Fruit fly (Drosophila melanogaster) S2 (cell line): ENCODE measurements around the gene DnaJ-H.

ENCODE experiments used
- CG8478 ChIP-seq: fragments of >200 bp; optimal IDR thresholded peaks from 2 replicates; lab custom pipeline; 2018
- CTCF ChIP-seq, 2 experiments: fragments of >200 bp; optimal IDR thresholded peaks; 2 replicates each; lab custom pipeline; 2018

The DnaJ-H gene

DNA sequence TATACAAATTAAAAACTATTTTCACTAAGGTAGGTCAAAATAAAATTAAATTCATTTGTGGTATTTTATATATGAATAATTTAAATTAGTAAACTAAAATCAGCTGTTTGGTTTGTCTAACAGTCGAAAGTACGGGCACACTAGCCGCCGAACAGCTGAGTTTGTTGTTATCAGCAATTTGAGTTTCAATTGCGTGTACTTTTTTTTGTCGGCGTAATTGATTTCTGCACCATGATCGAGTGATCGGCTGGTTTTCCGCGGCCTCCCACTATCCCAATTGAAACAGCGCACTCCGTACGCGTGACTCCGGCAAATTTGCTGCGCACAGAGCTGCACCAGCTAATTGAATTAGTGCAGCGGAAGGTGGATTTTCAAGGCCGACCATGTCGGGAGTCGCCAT lies 13.2 kb upstream of the DnaJ-H start, which contains the start of gene Alg7:
Alg7 (plus strand) TSS at position 153 of the 400 bp plus-strand sequence.
- TF ChIP-seq CTCF (optimal IDR thresholded peaks at IDR 0.05; lab: Kevin White, UChicago) (no peak), CG8478 (lab: Kevin White, UChicago) (no peak)

DNA sequence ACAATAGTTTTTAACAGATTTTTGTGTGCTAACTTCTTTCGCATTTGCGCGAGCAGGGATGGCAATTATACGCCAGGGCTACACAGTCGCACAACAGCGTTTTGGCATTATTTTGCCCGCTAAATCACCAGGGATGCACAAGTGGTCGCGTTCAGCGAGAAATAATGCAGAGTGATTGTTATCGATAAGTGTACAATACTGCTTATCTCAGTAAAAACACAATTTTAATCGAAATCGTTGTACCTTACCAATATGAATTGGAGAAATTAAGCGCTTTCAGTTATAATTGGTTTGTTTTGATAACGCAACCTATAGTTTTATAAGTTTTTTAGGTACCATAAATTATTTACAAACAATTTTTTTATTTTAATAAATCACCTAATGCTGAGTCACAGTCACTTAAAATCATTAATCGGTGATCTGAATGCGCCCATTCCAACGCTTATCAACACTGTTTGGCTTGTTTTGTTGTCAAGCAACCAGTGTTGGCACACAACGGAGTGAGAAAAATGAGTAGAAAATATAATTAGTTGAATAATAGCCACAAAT lies 10.9 kb upstream of the DnaJ-H start, which contains the start of the genes Sfmbt and CG5439:
Sfmbt (minus strand) TSS at position 85 of the 549 bp plus-strand sequence.
CG5439 (plus strand) TSS at position 450 of the 549 bp plus-strand sequence.
- no peak for TF ChIP-seq CG8478 (lab: Kevin White, UChicago)
- peak in 1 of 2 experiments; percentile 9 for TF ChIP-seq CTCF (optimal IDR thresholded peaks at IDR 0.05; lab: Kevin White, UChicago)

DNA sequence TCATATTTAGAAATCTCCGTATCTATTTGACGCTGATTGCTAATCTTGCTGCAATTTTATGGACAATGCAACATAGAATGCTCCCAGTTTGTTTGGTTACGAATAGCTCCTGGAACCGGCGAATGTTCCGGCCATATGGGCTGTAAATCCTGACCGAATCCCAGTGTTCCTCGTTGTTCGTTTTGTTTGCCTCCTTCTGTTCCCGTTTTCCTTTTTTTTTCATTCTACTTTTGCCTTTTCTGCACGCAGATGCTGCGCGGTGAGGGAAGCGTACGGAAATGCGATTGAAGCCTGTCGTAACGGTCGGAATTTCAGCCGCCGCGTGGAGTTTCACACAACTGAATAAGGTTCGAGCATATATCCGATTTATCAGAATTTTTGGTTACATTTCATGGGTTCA lies 10.3 kb upstream of the DnaJ-H start, which contains the start of gene CG43925:
CG43925 (plus strand) TSS at position 301 of the 400 bp plus-strand sequence.
- TF ChIP-seq CTCF (optimal IDR thresholded peaks at IDR 0.05; lab: Kevin White, UChicago) (no peak), CG8478 (lab: Kevin White, UChicago) (no peak)

DNA sequence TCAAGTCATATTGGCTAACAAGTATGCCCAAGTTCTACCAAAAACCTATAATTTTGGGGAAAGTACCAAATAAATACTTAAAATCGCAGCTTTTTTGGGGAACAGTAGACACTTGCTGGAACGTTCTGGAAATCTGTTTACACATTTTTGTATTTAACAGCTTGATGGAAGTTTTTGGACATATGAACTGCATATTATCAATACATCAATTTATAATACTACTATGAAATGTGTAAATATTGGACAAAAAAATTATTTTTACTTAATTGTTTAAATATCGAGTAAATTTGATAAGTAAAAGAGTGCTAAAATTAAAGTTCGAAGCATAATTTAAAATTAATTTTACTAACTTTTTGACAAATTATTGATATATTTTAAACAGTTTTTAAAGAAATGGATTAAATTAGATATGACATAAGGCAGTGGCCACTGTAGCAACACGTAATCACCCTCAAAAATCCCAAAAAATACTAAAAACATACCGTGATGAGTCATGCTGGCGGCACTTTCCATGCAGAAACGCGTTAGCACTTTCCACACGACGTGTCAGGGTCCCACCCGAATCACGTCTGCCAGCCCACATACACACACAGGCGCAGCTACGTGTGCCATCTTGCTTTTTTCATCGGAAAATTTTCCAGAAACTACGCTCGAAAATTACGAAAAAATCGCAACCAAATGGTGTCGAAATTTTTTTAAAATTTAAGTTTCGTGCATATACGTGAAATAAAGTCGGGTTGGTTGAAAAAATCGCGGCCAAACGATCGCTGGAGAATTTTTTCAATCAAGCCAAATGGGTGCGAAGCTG lies 674 bp downstream of the DnaJ-H start, which contains the start of gene Sirt1:
Sirt1 (plus strand) TSS at position 571 of the 808 bp plus-strand sequence.
- TF ChIP-seq CTCF (optimal IDR thresholded peaks at IDR 0.05; lab: Kevin White, UChicago) (no peak), CG8478 (lab: Kevin White, UChicago) (no peak)

DNA sequence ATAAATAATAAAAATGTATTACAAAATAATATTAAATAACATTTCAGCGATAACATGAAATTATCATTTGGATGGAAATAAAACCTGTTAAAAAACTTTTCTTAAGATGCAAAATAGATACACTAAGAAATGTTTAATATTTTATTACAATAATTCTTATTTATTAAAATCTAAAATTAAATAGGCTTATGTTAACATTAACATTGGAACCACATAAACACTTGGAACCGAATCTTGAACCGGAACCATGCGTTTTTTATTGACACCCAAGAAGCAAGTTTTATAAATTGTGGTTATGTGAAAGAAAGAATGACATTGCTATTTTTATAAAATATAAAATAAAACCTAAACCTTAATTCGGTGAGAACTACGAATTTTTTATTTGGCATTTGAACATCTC lies 5.6 kb downstream of the DnaJ-H start, which contains the start of gene kmg:
kmg (plus strand) TSS at position 301 of the 400 bp plus-strand sequence.
- TF ChIP-seq CTCF (optimal IDR thresholded peaks at IDR 0.05; lab: Kevin White, UChicago) (no peak), CG8478 (lab: Kevin White, UChicago) (no peak)

DNA sequence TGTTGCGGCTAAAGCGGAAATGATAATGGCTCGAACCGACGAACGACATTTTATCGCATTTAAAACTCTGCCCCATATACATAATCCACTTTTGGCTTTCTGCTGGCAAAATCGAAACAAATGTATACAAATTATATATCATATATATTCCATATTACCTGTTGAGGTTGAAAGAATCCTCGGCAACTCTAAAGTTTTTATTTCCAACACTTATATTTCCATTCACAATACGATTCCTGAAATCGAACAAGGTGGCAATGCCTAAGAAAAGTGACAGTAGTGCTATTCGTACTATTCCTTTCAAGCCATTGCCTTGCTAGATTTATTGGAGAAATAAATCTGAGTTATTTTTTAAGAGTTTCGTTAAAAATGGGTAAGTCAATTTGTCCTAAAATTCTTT lies 7.4 kb downstream of the DnaJ-H start, which contains the start of gene Pk34A:
Pk34A (plus strand) TSS at position 301 of the 400 bp plus-strand sequence.
- no peak for TF ChIP-seq CG8478 (lab: Kevin White, UChicago)
- TF ChIP-seq CTCF (optimal IDR thresholded peaks at IDR 0.05; lab: Kevin White, UChicago), result no peak

DNA sequence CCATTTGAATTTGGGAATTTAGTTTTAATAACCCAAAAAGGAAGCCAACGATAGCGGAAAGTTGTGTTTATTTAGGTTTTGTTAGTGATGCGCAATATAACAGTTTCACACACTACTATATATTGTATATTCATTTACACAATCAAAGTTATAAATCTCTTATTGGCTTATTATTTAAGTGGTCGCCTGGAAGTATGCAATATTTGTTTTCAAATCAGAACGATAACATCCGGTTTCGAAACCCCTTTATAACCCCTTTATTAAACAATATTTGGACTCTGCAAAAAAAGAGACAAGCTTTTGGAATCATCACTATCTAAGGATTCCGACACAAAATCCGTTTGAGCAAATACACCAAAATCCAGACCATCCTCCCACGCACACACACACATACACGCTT lies 8.0 kb downstream of the DnaJ-H start:
- TF ChIP-seq CTCF (optimal IDR thresholded peaks at IDR 0.05; lab: Kevin White, UChicago), result no peak
- TF ChIP-seq CG8478 (lab: Kevin White, UChicago), result no peak

DNA sequence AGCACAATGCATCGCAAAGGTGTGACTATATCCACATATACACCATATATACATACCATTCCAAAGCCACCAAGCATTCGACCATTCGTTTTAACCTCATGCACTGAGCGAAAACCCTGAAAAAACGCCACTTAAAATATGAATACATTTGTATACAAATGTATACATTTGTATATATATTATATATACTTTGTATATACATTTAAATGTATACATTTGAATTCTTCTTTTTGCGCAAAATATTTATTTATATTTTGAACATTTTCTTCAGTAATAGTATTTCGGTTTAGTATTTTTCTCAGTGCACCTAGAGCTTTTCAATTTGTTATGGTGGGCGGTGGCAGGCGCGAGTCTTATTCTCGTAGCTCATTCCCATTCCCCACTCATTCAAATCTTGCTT lies 9.5 kb downstream of the DnaJ-H start:
- TF ChIP-seq CTCF (optimal IDR thresholded peaks at IDR 0.05; lab: Kevin White, UChicago) (no peak), CG8478 (lab: Kevin White, UChicago) (no peak)

DNA sequence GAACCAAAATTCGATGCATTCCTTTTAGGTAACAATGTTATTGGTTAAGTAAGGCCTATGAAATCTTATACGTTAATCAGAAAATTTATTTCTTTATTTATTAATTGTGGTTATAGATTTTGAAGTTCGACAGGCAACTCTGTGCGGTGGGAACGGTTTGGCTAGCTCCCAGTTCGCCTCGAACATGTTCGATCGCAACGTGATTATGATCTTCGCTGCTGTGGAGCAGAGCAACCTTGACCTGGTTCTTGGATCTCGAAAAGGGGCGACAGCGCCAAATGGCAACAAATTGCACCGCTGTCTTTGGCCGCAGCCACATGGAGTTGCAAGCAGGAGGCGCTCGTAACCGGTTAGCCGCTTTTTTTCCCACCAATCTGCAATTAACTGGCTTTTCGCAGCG lies 11.6 kb downstream of the DnaJ-H start:
- no peak for TF ChIP-seq CG8478 (lab: Kevin White, UChicago)
- no peak for TF ChIP-seq CTCF (optimal IDR thresholded peaks at IDR 0.05; lab: Kevin White, UChicago)

DNA sequence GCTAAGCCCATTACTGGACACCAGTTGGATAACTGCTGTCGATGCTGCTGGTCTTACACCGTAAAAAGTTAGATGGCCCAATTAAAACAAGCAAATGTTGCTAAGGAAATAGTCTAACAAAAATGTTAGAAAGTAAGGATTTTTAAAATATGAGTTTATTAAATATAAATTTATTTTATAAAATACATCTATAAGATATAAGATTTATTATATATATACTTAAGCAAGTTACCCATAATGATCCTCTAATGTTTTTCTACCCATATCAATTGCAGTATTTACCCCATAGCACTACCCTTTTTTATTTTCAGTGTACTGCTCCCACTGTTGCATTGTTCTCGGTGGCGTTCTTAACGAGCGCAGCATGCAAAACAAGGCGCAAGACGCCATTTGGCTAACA lies 19.6 kb downstream of the DnaJ-H start:
- TF ChIP-seq CG8478 (lab: Kevin White, UChicago) (no peak), CTCF (optimal IDR thresholded peaks at IDR 0.05; lab: Kevin White, UChicago) (no peak)

DNA sequence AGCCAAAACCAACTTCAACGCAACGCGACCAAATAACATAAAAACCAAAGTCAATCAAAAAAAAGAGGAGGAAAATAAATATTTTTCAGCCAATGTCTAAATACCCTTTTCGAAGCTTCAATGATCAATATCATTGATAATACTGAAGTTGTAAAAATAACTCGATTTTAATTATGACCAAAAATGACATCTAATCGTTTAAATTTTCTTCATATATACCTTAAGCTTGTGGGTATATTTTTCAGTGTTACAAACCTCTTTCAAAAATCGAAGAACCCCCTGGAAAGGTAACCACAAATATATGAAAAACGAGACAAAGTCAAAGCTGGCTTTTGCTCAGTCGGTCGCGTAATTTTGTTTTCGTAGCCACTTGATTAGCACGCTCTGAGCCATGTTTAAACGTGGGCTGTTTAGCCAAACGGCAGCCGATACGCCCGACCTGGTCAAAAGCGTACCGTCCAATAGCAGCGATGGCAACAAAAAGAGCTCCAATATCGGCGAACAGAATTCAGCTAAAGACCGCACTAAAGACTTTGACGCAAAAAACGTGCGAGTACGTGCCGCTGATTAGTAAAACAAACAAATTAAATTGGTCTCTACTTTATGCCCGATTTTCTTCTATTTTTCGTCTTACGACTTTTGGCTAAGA lies 20.7 kb downstream of the DnaJ-H start:
- TF ChIP-seq CTCF (optimal IDR thresholded peaks at IDR 0.05; lab: Kevin White, UChicago) (no peak), CG8478 (lab: Kevin White, UChicago) (no peak)

DNA sequence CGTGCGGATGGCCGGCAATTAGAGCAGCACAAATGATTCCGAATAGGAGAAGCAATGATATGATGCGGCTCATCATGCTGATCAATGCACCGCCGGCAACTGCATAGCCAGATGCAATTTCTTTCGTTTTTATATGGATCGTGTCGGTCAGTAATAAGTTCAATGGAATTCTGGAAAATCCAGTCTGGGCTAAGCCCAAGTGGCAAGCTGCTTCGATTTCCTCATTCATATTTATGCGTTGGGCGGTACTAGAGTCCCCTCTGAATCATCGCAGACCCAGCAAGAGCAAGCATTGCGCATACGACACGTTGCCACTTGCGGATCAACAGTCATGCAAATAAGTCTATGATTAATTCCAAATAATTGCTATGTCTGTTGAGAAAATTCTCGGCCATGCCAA lies 22.4 kb downstream of the DnaJ-H start, which contains the start of gene CG16978:
CG16978 (minus strand) TSS at position 101 of the 400 bp plus-strand sequence.
- TF ChIP-seq CTCF (optimal IDR thresholded peaks at IDR 0.05; lab: Kevin White, UChicago) (no peak), CG8478 (lab: Kevin White, UChicago) (no peak)

DNA sequence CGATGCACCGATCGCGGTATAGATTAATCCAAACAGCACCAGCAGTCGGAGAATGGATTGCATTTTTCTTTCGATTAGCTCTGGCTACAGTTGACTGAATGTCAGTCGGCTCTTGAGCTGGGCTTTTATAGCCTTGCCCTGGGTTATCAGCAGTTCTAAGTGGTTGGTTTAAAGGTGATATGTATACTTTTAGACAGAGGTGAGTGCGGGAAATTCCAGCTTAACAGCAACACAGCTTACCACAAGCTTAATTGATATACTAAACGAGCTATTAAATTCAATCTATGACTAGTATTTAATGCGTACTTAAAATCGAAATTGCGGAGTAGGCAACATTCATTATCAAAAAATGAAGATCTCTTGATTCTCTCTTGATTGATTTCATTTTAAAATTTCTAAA lies 23.1 kb downstream of the DnaJ-H start, which contains the start of gene CG9928:
CG9928 (minus strand) TSS at position 101 of the 400 bp plus-strand sequence.
- TF ChIP-seq CG8478 (lab: Kevin White, UChicago) (no peak), CTCF (optimal IDR thresholded peaks at IDR 0.05; lab: Kevin White, UChicago) (no peak)

DNA sequence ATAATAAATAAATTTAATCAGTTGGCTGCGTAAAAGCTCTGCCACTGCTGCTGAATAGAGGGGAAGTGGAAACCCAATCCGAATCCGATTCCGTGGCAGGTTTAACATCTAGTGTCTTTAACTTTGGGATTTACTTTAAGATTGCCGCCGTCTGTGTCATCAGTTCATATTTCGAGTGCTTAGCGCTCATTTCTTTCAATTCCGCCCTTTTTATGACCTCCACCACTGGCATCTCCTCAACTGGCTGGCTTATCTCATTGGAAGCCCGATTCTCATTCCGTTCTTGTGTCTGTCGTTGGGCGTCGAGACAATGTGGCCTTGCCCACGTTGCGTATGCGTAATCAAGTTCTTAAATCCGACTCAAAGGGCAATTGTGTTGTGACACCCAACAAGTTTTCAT lies 25.0 kb downstream of the DnaJ-H start:
- TF ChIP-seq CG8478 (lab: Kevin White, UChicago) (no peak), CTCF (optimal IDR thresholded peaks at IDR 0.05; lab: Kevin White, UChicago) (no peak)
